Worm (Caenorhabditis elegans) whole organism, L3 larva: ENCODE measurements around the gene K03A11.5.

ENCODE experiments used
- R02D3.7 ChIP-seq: fragments of 150-350 bp; optimal IDR thresholded peaks from 2 replicates; lab custom pipeline; 2014; ENCODE audit warnings: missing biosample characterization, missing genetic modification characterization
- aly-2 ChIP-seq: fragments of 150-350 bp; optimal IDR thresholded peaks from 2 replicates; lab custom pipeline; 2014; ENCODE audit warnings: missing biosample characterization, missing genetic modification characterization
- ama-1 ChIP-seq: fragments of 150-350 bp; optimal IDR thresholded peaks from 2 replicates; lab custom pipeline; 2018
- ceh-28 ChIP-seq: fragments of 150-350 bp; optimal IDR thresholded peaks from 2 replicates; lab custom pipeline; 2014; ENCODE audit warnings: missing biosample characterization, missing genetic modification reagents, missing genetic modification characterization
- daf-12 ChIP-seq: fragments of 150-350 bp; optimal IDR thresholded peaks from 2 replicates; lab custom pipeline; 2014; ENCODE audit warnings: missing biosample characterization, missing genetic modification reagents, missing genetic modification characterization
- elt-2 ChIP-seq: sonication (generic microtip); optimal IDR thresholded peaks from 2 replicates; lab custom pipeline; 2016; ENCODE audit warnings: missing genetic modification reagents, mild to moderate bottlenecking, missing genetic modification characterization, missing compliant biosample characterization
- eor-1 ChIP-seq, 2 experiments: fragments of 150-350 bp; optimal IDR thresholded peaks; 2 replicates each; lab custom pipeline; 2014 to 2018; ENCODE audit warnings: missing biosample characterization in 2 of 2, missing genetic modification characterization in 2 of 2
- fkh-10 ChIP-seq: sonication (generic microtip); optimal IDR thresholded peaks from 2 replicates; lab custom pipeline; 2017; ENCODE audit warnings: missing biosample characterization, missing genetic modification reagents, missing genetic modification characterization
- fkh-2 ChIP-seq: fragments of 150-350 bp; optimal IDR thresholded peaks from 2 replicates; lab custom pipeline; 2014; ENCODE audit warnings: missing biosample characterization, missing genetic modification reagents, missing genetic modification characterization
- fos-1 ChIP-seq: fragments of 150-350 bp; optimal IDR thresholded peaks from 2 replicates; lab custom pipeline; 2014; ENCODE audit warnings: missing biosample characterization, missing genetic modification characterization
- hmg-11 ChIP-seq: sonication (generic microtip); optimal IDR thresholded peaks from 2 replicates; lab custom pipeline; 2016; ENCODE audit warnings: missing genetic modification characterization, missing compliant biosample characterization
- jun-1 ChIP-seq: fragments of 150-350 bp; optimal IDR thresholded peaks from 2 replicates; lab custom pipeline; 2014; ENCODE audit warnings: missing biosample characterization, missing genetic modification reagents, missing genetic modification characterization
- lin-15B ChIP-seq: fragments of 150-350 bp; optimal IDR thresholded peaks from 2 replicates; lab custom pipeline; 2014; ENCODE audit warnings: missing biosample characterization, missing genetic modification characterization
- lin-39 ChIP-seq: fragments of 150-350 bp; optimal IDR thresholded peaks from 2 replicates; lab custom pipeline; 2018; ENCODE audit warnings: missing biosample characterization, missing genetic modification reagents, missing genetic modification characterization
- lsy-12 ChIP-seq: sonication (generic microtip); optimal IDR thresholded peaks from 2 replicates; lab custom pipeline; 2016; ENCODE audit warnings: mild to moderate bottlenecking, missing genetic modification characterization, missing compliant biosample characterization
- mdl-1 ChIP-seq: fragments of 150-350 bp; optimal IDR thresholded peaks from 2 replicates; lab custom pipeline; 2014; ENCODE audit warnings: missing biosample characterization, missing genetic modification characterization
- mml-1 ChIP-seq: fragments of 150-350 bp; sonication (generic microtip); optimal IDR thresholded peaks from 3 replicates; lab custom pipeline; 2014; ENCODE audit warnings: missing biosample characterization, missing genetic modification characterization
- nhr-11 ChIP-seq: fragments of 150-350 bp; optimal IDR thresholded peaks from 2 replicates; lab custom pipeline; 2014; ENCODE audit warnings: missing biosample characterization, missing genetic modification characterization
- nhr-23 ChIP-seq: fragments of 150-350 bp; optimal IDR thresholded peaks from 2 replicates; lab custom pipeline; 2014; ENCODE audit warnings: missing biosample characterization, missing genetic modification reagents, missing genetic modification characterization
- nhr-237 ChIP-seq: fragments of 150-350 bp; optimal IDR thresholded peaks from 2 replicates; lab custom pipeline; 2014; ENCODE audit warnings: missing biosample characterization, missing genetic modification characterization
- nhr-25 ChIP-seq: sonication (generic microtip); optimal IDR thresholded peaks from 2 replicates; lab custom pipeline; 2017; ENCODE audit warnings: missing biosample characterization, missing genetic modification characterization
- nhr-43 ChIP-seq: sonication (generic microtip); optimal IDR thresholded peaks from 2 replicates; lab custom pipeline; 2016; ENCODE audit warnings: mild to moderate bottlenecking, missing genetic modification characterization, missing compliant biosample characterization; ENCODE audit not compliant: poor library complexity, severe bottlenecking
- nhr-67 ChIP-seq: fragments of 150-350 bp; optimal IDR thresholded peaks from 2 replicates; lab custom pipeline; 2014; ENCODE audit warnings: missing biosample characterization, missing genetic modification characterization
- nhr-76 ChIP-seq: fragments of 150-350 bp; sonication (generic microtip); optimal IDR thresholded peaks from 5 replicates; lab custom pipeline; 2014; ENCODE audit warnings: missing biosample characterization, missing genetic modification characterization
- nhr-77 ChIP-seq: fragments of 150-350 bp; optimal IDR thresholded peaks from 2 replicates; lab custom pipeline; 2014; ENCODE audit warnings: missing biosample characterization, missing genetic modification characterization
- pqm-1 ChIP-seq: fragments of 150-350 bp; optimal IDR thresholded peaks from 2 replicates; lab custom pipeline; 2017; ENCODE audit warnings: missing biosample characterization, missing genetic modification characterization, inconsistent platforms
- sea-2 ChIP-seq: fragments of 150-350 bp; sonication (generic microtip); optimal IDR thresholded peaks from 4 replicates; lab custom pipeline; 2014; ENCODE audit warnings: missing biosample characterization, missing genetic modification reagents, missing genetic modification characterization
- skn-1 ChIP-seq: fragments of 150-350 bp; optimal IDR thresholded peaks from 2 replicates; lab custom pipeline; 2014; ENCODE audit warnings: missing biosample characterization, missing genetic modification characterization
- tbx-2 ChIP-seq: sonication (generic microtip); optimal IDR thresholded peaks from 2 replicates; lab custom pipeline; 2016; ENCODE audit warnings: mild to moderate bottlenecking, missing genetic modification characterization, missing compliant biosample characterization
- zag-1 ChIP-seq: fragments of 150-350 bp; optimal IDR thresholded peaks from 2 replicates; lab custom pipeline; 2014; ENCODE audit warnings: missing biosample characterization, missing genetic modification characterization
- ztf-11 ChIP-seq: fragments of 150-350 bp; optimal IDR thresholded peaks from 2 replicates; lab custom pipeline; 2014; ENCODE audit warnings: missing biosample characterization, missing genetic modification characterization
- ztf-4 ChIP-seq: fragments of 150-350 bp; optimal IDR thresholded peaks from 2 replicates; lab custom pipeline; 2014; ENCODE audit warnings: missing biosample characterization, missing genetic modification characterization

K03A11.5 gene

DNA sequence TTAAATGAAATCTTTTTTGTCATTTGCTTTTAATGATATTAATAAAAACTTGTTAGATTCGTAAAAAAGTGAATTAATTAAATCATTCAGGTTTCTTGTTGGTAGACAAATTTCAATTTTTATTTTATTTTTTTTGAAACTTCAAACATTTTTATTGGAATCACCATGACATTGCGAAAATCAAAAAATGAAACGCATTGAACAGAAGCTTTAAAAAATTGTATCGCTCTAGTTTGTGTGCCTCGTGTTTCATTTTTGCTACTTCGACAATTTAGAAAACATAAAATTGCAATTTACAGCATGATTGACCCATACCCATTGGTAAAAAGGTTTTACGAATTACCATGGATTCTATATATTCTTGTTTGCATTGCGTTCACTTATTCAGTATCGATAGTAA, 20.9 kb downstream of the K03A11.5 start, which contains the start of gene R03G8.1:
Gene R03G8.1 (plus strand): TSS at position 301 of the 400 bp plus-strand sequence.
- no peak for TF ChIP-seq zag-1 (tag; lab: Kevin White, UChicago)
- no peak for TF ChIP-seq mdl-1 (tag; lab: Kevin White, UChicago)
- TF ChIP-seq fos-1 (tag; lab: Kevin White, UChicago) = no peak
- TF ChIP-seq nhr-76 (tag; lab: Kevin White, UChicago) = no peak
- no peak for TF ChIP-seq nhr-77 (tag; lab: Kevin White, UChicago)
- TF ChIP-seq sea-2 (GFP tag; lab: Kevin White, UChicago) = no peak
- no peak for TF ChIP-seq mml-1 (tag; lab: Kevin White, UChicago)
- TF ChIP-seq eor-1 (tag; optimal IDR thresholded peaks at IDR 0.05; lab: Kevin White, UChicago) = no peak
- TF ChIP-seq nhr-67 = no peak
- no peak for TF ChIP-seq ztf-11
- no peak for TF ChIP-seq tbx-2 (tag; lab: Kevin White, UChicago)
- TF ChIP-seq lsy-12 (tag; lab: Kevin White, UChicago) = no peak
- no peak for TF ChIP-seq nhr-43 (tag; lab: Kevin White, UChicago)
- TF ChIP-seq daf-12 = no peak
- no peak for TF ChIP-seq R02D3.7 (tag; lab: Kevin White, UChicago)
- TF ChIP-seq nhr-237 = no peak
- TF ChIP-seq, all 47 proteins: peak for 0

- peak; percentile 53 for TF ChIP-seq pqm-1 (tag; lab: Kevin White, UChicago)
- TF ChIP-seq aly-2 (tag; lab: Kevin White, UChicago) = no peak
- peak; percentile 59 for TF ChIP-seq elt-2
Observed at ce11 chrX:13088539-13088938, 25.2 kb downstream of the K03A11.5 start.

ce11 chrX:13090665-13091064, 27.3 kb downstream of the K03A11.5 start, which contains the start of gene R03G8.3:
Gene R03G8.3 (plus strand): TSS chrX:13090965.
- no peak for TF ChIP-seq fkh-10 (GFP tag; lab: Kevin White, UChicago)
- no peak for TF ChIP-seq ama-1 (lab: Kevin White, UChicago)

- no peak for TF ChIP-seq aly-2 (tag; lab: Kevin White, UChicago)
Observed at ce11 chrX:13091199-13091598, 27.9 kb downstream of the K03A11.5 start.

- TF ChIP-seq nhr-11 (no peak), nhr-67 (no peak), R02D3.7 (tag; lab: Kevin White, UChicago) (no peak), nhr-237 (no peak), aly-2 (tag; lab: Kevin White, UChicago) (no peak), ztf-4 (tag; lab: Kevin White, UChicago) (no peak), nhr-43 (tag; lab: Kevin White, UChicago) (no peak), fkh-2 (tag; lab: Kevin White, UChicago) (no peak), lsy-12 (tag; lab: Kevin White, UChicago) (no peak), hmg-11 (tag; lab: Kevin White, UChicago) (no peak), nhr-77 (tag; lab: Kevin White, UChicago) (no peak), ceh-28 (tag; lab: Kevin White, UChicago) (no peak), elt-2 (no peak), skn-1 (tag; lab: Kevin White, UChicago) (no peak), lin-15B (tag; lab: Kevin White, UChicago) (no peak), tbx-2 (tag; lab: Kevin White, UChicago) (no peak)
Observed at ce11 chrX:13100410-13100809, 37.1 kb downstream of the K03A11.5 start, which contains the start of gene R03G8.6. Gene R03G8.6 (minus strand): TSS chrX:13100510.

DNA sequence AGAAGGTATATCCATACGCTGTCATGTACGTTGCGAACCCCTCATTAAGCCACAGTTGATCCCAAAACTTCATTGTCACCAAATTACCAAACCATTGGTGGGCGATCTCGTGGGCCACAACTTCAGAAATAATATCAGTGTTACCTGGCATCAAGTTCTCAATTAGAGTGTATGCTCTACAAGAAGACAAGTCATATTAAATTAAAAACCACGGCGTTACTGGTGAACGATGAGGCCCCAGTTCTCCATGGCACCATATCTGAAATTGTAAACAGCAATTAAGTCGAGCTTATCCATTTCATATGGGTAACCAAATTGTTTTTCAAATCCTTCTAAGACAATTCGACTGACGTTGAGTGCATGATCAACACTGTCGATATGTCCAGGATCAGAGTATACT, 39.5 kb downstream of the K03A11.5 start:
- TF ChIP-seq lin-39 (tag; lab: Kevin White, UChicago) (no peak), nhr-25 (no peak), nhr-23 (tag; lab: Kevin White, UChicago) (no peak), jun-1 (tag; lab: Kevin White, UChicago) (no peak)
